Worm (Caenorhabditis elegans) whole organism, midembryonic: Measurements from ENCODE around the gene nspb-1.

Source experiments
- T22C8.4 ChIP-seq: fragments of 200-800 bp; sonication (Bioruptor generic); IDR thresholded peaks from 2 replicates; pipeline ENCODE4 v1.3.6; 2022; ENCODE audit warnings: missing genetic modification characterization, missing compliant biosample characterization
- cog-1 ChIP-seq: sonication (generic microtip); optimal IDR thresholded peaks from 2 replicates; lab custom pipeline; 2016; ENCODE audit warnings: missing genetic modification characterization, missing compliant biosample characterization
- flt-1 ChIP-seq: fragments of 200-800 bp; sonication (Bioruptor generic); IDR thresholded peaks from 2 replicates; pipeline ENCODE4 v1.3.6; 2022; ENCODE audit warnings: missing genetic modification characterization, missing compliant biosample characterization
- klf-2 ChIP-seq: fragments of 200-800 bp; sonication (Bioruptor generic); conservative IDR thresholded peaks from 2 replicates; pipeline ENCODE4 v1.3.6; 2022; ENCODE audit warnings: missing genetic modification reagents, missing genetic modification characterization, missing compliant biosample characterization
- med-1 ChIP-seq: sonication (generic microtip); optimal IDR thresholded peaks from 2 replicates; lab custom pipeline; 2017; ENCODE audit warnings: missing genetic modification characterization, mild to moderate bottlenecking, missing compliant biosample characterization, antibody characterized with exemption, missing genetic modification reagents; ENCODE audit not compliant: insufficient read depth
- ref-1 ChIP-seq: fragments of 200-800 bp; sonication (Bioruptor generic); conservative IDR thresholded peaks from 2 replicates; pipeline ENCODE4 v1.3.6; 2022; ENCODE audit warnings: missing genetic modification reagents, missing genetic modification characterization, missing compliant biosample characterization
- tab-1 ChIP-seq: fragments of 200-800 bp; sonication (Bioruptor generic); IDR thresholded peaks from 2 replicates; pipeline ENCODE4 v1.3.6; 2022; ENCODE audit warnings: missing genetic modification characterization, missing compliant biosample characterization
- ztf-23 ChIP-seq: fragments of 200-800 bp; sonication (Bioruptor generic); IDR thresholded peaks from 2 replicates; pipeline ENCODE4 v1.3.6; 2022; ENCODE audit warnings: missing genetic modification reagents, missing genetic modification characterization, missing compliant biosample characterization
- ztf-29 ChIP-seq: fragments of 200-800 bp; sonication (Bioruptor generic); IDR thresholded peaks from 2 replicates; pipeline ENCODE4 v1.3.6; 2022; ENCODE audit warnings: missing genetic modification reagents, missing genetic modification characterization, missing compliant biosample characterization

DNA sequence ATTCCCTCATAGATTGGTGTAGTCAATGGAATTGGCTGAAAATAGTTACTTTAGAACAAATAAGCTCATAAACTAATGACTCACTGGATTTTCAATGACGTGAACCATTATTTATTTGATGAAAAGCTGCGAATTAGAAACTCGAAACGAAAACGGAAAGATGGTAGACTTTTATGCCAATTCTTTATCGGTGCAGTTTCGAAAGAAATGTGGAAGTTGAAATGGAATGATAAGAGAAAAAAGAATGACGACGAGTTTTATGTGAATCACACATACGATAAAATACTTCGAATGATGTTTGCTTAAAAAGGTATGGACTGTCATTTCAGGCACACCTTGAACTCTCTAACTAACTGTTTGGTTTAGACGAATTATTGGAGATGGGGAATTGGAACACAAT lies 881 bp downstream of the nspb-1 start, which contains the start of the genes lec-11 and irld-7:
- TF ChIP-seq ref-1 (GFP tag; lab: Robert Waterston, UW) = no peak
- no peak for TF ChIP-seq med-1 (GFP tag; lab: Kevin White, UChicago)
- TF ChIP-seq flt-1 (GFP tag; lab: Robert Waterston, UW) = no peak
- TF ChIP-seq cog-1 (tag; lab: Kevin White, UChicago) = no peak
- TF ChIP-seq ztf-23 (GFP tag; lab: Robert Waterston, UW) = no peak
- no peak for TF ChIP-seq ztf-29 (GFP tag; lab: Robert Waterston, UW)
- TF ChIP-seq T22C8.4 (GFP tag; lab: Robert Waterston, UW) = no peak
- TF ChIP-seq tab-1 (GFP tag; lab: Robert Waterston, UW) = no peak
- TF ChIP-seq klf-2 (GFP tag; lab: Robert Waterston, UW) = no peak
